Fruit fly (Drosophila melanogaster): ENCODE measurements around the gene CG7724.

CG7724 gene

dm6 chr3L:17055467-17055877 lies at the start of gene CG7724:
CG7724 (plus strand) TSS chr3L:17055613.
- TF ChIP-seq noc (tag; optimal IDR thresholded peaks at IDR 0.05): no peak

dm6 chr3L:17006250-17006693 lies 49.1 kb upstream of the CG7724 start:
- TF ChIP-seq noc (tag; optimal IDR thresholded peaks at IDR 0.05): no peak

dm6 chr3L:17007041-17007471 lies 48.4 kb upstream of the CG7724 start:
- peak; percentile 67 for TF ChIP-seq noc (tag; optimal IDR thresholded peaks at IDR 0.05)

- TF ChIP-seq noc (tag; optimal IDR thresholded peaks at IDR 0.05): no peak
Observed at dm6 chr3L:17007496-17007895, 47.9 kb upstream of the CG7724 start.

- TF ChIP-seq noc (tag; optimal IDR thresholded peaks at IDR 0.05): no peak
Observed at dm6 chr3L:17007945-17008344, 47.5 kb upstream of the CG7724 start.

- TF ChIP-seq noc (tag; optimal IDR thresholded peaks at IDR 0.05): peak; percentile 81
Observed at dm6 chr3L:17008911-17009364, 46.5 kb upstream of the CG7724 start.

dm6 chr3L:17009715-17010491 lies 45.5 kb upstream of the CG7724 start:
- TF ChIP-seq noc (tag; optimal IDR thresholded peaks at IDR 0.05): peak; percentile 91

dm6 chr3L:17010492-17011303 lies 44.7 kb upstream of the CG7724 start:
- no peak for TF ChIP-seq noc (tag; optimal IDR thresholded peaks at IDR 0.05)

- no peak for TF ChIP-seq noc (tag; optimal IDR thresholded peaks at IDR 0.05)
Observed at dm6 chr3L:17011351-17012016, 43.9 kb upstream of the CG7724 start.

dm6 chr3L:17012017-17012719 lies 43.2 kb upstream of the CG7724 start, which contains the start of gene CG3764:
CG3764 (minus strand) TSS chr3L:17012565.
- TF ChIP-seq noc (tag; optimal IDR thresholded peaks at IDR 0.05): peak; percentile 60

dm6 chr3L:17015663-17016575 lies 39.5 kb upstream of the CG7724 start, which contains the start of the genes CG6664 and CG7728:
CG6664 (minus strand) TSS chr3L:17016180.
CG7728 (plus strand) TSS chr3L:17016536.
- TF ChIP-seq noc (tag; optimal IDR thresholded peaks at IDR 0.05): no peak

dm6 chr3L:17016576-17016917 lies 38.9 kb upstream of the CG7724 start:
- TF ChIP-seq noc (tag; optimal IDR thresholded peaks at IDR 0.05): no peak

dm6 chr3L:17022756-17023155 lies 32.7 kb upstream of the CG7724 start, which contains the start of gene CG6652:
CG6652 (minus strand) TSS chr3L:17022856.
- TF ChIP-seq noc (tag; optimal IDR thresholded peaks at IDR 0.05): no peak

dm6 chr3L:17023641-17024040 lies 31.8 kb upstream of the CG7724 start, which contains the start of gene a10:
a10 (minus strand) TSS chr3L:17023741.
- TF ChIP-seq noc (tag; optimal IDR thresholded peaks at IDR 0.05): no peak

All from whole organism, larva.